Worm (Caenorhabditis elegans) whole organism, young adult: Measurements from ENCODE around the gene sws-1.

Experiments
- B0035.1 ChIP-seq: sonication (generic microtip); optimal IDR thresholded peaks from 2 replicates; lab custom pipeline; 2016; ENCODE audit warnings: missing genetic modification characterization, mild to moderate bottlenecking, missing compliant biosample characterization, missing genotype, missing genetic modification reagents
- F22D6.2 ChIP-seq: sonication (generic microtip); optimal IDR thresholded peaks from 2 replicates; lab custom pipeline; 2016; ENCODE audit warnings: mild to moderate bottlenecking, missing genetic modification characterization, missing compliant biosample characterization
- ceh-58 ChIP-seq: fragments of 200-800 bp; sonication (Bioruptor generic); IDR thresholded peaks from 2 replicates; pipeline ENCODE4 v1.3.6; 2022; ENCODE audit warnings: missing genetic modification characterization, missing compliant biosample characterization
- ekl-4 ChIP-seq: fragments of 200-800 bp; sonication (Bioruptor generic); IDR thresholded peaks from 2 replicates; pipeline ENCODE4 v1.3.6; 2022; ENCODE audit warnings: missing genetic modification reagents, missing genetic modification characterization, missing compliant biosample characterization
- him-1 ChIP-seq: sonication (generic microtip); optimal IDR thresholded peaks from 2 replicates; lab custom pipeline; 2016; ENCODE audit warnings: missing genotype, missing genetic modification reagents, missing genetic modification characterization, missing compliant biosample characterization

- TF ChIP-seq B0035.1 (tag; lab: Kevin White, UChicago): no peak
- no peak for TF ChIP-seq ceh-58 (GFP tag; lab: Robert Waterston, UW)
- TF ChIP-seq ekl-4 (GFP tag; lab: Robert Waterston, UW): no peak
- TF ChIP-seq F22D6.2 (tag; lab: Kevin White, UChicago): no peak
- TF ChIP-seq him-1 (tag; lab: Kevin White, UChicago): no peak
Measured at ce11 chrV:19026163-19026562, 44.9 kb upstream of the sws-1 start, which contains the start of gene Y39B6A.25.
